Worm (Caenorhabditis elegans) whole organism, L4 larva: ENCODE data around the gene btb-18.

Source experiments
- R02D3.7 ChIP-seq: fragments of 150-350 bp; sonication (generic microtip); optimal IDR thresholded peaks from 3 replicates; lab custom pipeline; 2014; ENCODE audit warnings: missing biosample characterization, missing genetic modification characterization
- T20F7.1 ChIP-seq: fragments of 200-800 bp; sonication (Bioruptor generic); optimal IDR thresholded peaks from 2 replicates; lab custom pipeline; 2018; ENCODE audit warnings: mild to moderate bottlenecking, missing genetic modification characterization, missing compliant biosample characterization
- T26A8.4 ChIP-seq: fragments of 200-800 bp; sonication (Bioruptor generic); IDR thresholded peaks from 2 replicates; pipeline ENCODE4 v1.3.6; 2022; ENCODE audit warnings: missing genetic modification characterization, missing compliant biosample characterization
- arid-1 ChIP-seq: fragments of 200-800 bp; sonication (Bioruptor generic); conservative IDR thresholded peaks from 2 replicates; pipeline ENCODE4 v1.3.6; 2022; ENCODE audit warnings: missing genetic modification reagents, missing genetic modification characterization, missing compliant biosample characterization
- ceh-44 ChIP-seq: fragments of 200-800 bp; sonication (Bioruptor generic); IDR thresholded peaks from 2 replicates; pipeline ENCODE4 v1.3.6; 2022; ENCODE audit warnings: missing genetic modification reagents, missing genetic modification characterization, missing compliant biosample characterization
- cey-2 ChIP-seq: sonication (generic microtip); optimal IDR thresholded peaks from 3 replicates; lab custom pipeline; 2017; ENCODE audit warnings: missing genetic modification characterization, mild to moderate bottlenecking, missing compliant biosample characterization, antibody characterized with exemption, borderline replicate concordance; ENCODE audit not compliant: insufficient read depth
- daf-12 ChIP-seq: fragments of 150-350 bp; optimal IDR thresholded peaks from 2 replicates; lab custom pipeline; 2014; ENCODE audit warnings: missing biosample characterization, missing genetic modification reagents, missing genetic modification characterization
- daf-16 ChIP-seq, 3 experiments: sonication (generic microtip); optimal IDR thresholded peaks; 2 replicates each; lab custom pipeline; 2016 to 2017; ENCODE audit warnings: missing genetic modification characterization in 3 of 3, missing genetic modification reagents in 3 of 3, mild to moderate bottlenecking in 2 of 3, missing compliant biosample characterization in 2 of 3, missing biosample characterization in 1 of 3, moderate library complexity in 1 of 3
- daf-19 ChIP-seq: fragments of 200-800 bp; sonication (Bioruptor generic); conservative IDR thresholded peaks from 2 replicates; pipeline ENCODE4 v1.3.6; 2022; ENCODE audit warnings: missing genetic modification characterization, missing compliant biosample characterization
- dmd-6 ChIP-seq: fragments of 200-800 bp; sonication (Bioruptor generic); IDR thresholded peaks from 2 replicates; pipeline ENCODE4 v1.3.6; 2022; ENCODE audit warnings: missing genetic modification reagents, missing genetic modification characterization, missing compliant biosample characterization
- dmd-8 ChIP-seq: fragments of 200-800 bp; sonication (Bioruptor generic); IDR thresholded peaks from 2 replicates; pipeline ENCODE4 v1.3.6; 2022; ENCODE audit warnings: missing genetic modification characterization, missing compliant biosample characterization
- dmd-9 ChIP-seq: fragments of 200-800 bp; sonication (Bioruptor generic); IDR thresholded peaks from 2 replicates; pipeline ENCODE4 v1.3.6; 2022; ENCODE audit warnings: missing genetic modification reagents, missing genetic modification characterization, missing compliant biosample characterization
- duxl-1 ChIP-seq: sonication (generic microtip); optimal IDR thresholded peaks from 2 replicates; lab custom pipeline; 2016; ENCODE audit warnings: mild to moderate bottlenecking, missing genetic modification characterization, moderate library complexity, missing compliant biosample characterization; ENCODE audit not compliant: poor library complexity
- dve-1 ChIP-seq: sonication (generic microtip); optimal IDR thresholded peaks from 2 replicates; lab custom pipeline; 2017; ENCODE audit warnings: antibody characterized with exemption, mild to moderate bottlenecking, missing genetic modification characterization, missing compliant biosample characterization; ENCODE audit not compliant: insufficient read depth
- egl-43 ChIP-seq: fragments of 200-800 bp; sonication (Bioruptor generic); IDR thresholded peaks from 2 replicates; pipeline ENCODE4 v1.3.6; 2022; ENCODE audit warnings: missing genetic modification reagents, missing genetic modification characterization, missing compliant biosample characterization
- hlh-30 ChIP-seq: sonication (generic microtip); optimal IDR thresholded peaks from 2 replicates; lab custom pipeline; 2017; ENCODE audit warnings: antibody characterized with exemption, mild to moderate bottlenecking, missing genetic modification characterization, missing compliant biosample characterization; ENCODE audit not compliant: insufficient read depth
- hmg-1.1 ChIP-seq: fragments of 200-800 bp; sonication (Bioruptor generic); IDR thresholded peaks from 2 replicates; pipeline ENCODE4 v1.3.6; 2022; ENCODE audit warnings: missing genetic modification reagents, missing genetic modification characterization, missing compliant biosample characterization
- lim-7 ChIP-seq: fragments of 200-800 bp; sonication (Bioruptor generic); IDR thresholded peaks from 2 replicates; pipeline ENCODE4 v1.3.6; 2022; ENCODE audit warnings: missing genetic modification characterization, missing compliant biosample characterization
- lin-38 ChIP-seq: fragments of 200-800 bp; sonication (Bioruptor generic); IDR thresholded peaks from 2 replicates; pipeline ENCODE4 v1.3.6; 2022; ENCODE audit warnings: missing genetic modification reagents, missing genetic modification characterization, missing compliant biosample characterization
- madf-5 ChIP-seq, 2 experiments: fragments of 200-800 bp; sonication (Bioruptor generic); IDR thresholded peaks; 2 replicates each; pipeline ENCODE4 v1.3.6; 2022; ENCODE audit warnings: missing compliant biosample characterization in 2 of 2, missing genetic modification characterization in 2 of 2
- mdt-29 ChIP-seq: fragments of 200-800 bp; sonication (Bioruptor generic); IDR thresholded peaks from 2 replicates; pipeline ENCODE4 v1.3.6; 2022; ENCODE audit warnings: missing genetic modification reagents, missing genetic modification characterization, missing compliant biosample characterization
- mes-2 ChIP-seq: sonication (generic microtip); optimal IDR thresholded peaks from 2 replicates; lab custom pipeline; 2016; ENCODE audit warnings: missing genotype, mild to moderate bottlenecking, missing genetic modification characterization, missing compliant biosample characterization; ENCODE audit not compliant: poor library complexity, severe bottlenecking
- mxl-2 ChIP-seq: fragments of 200-800 bp; sonication (Bioruptor generic); conservative IDR thresholded peaks from 2 replicates; pipeline ENCODE4 v1.3.6; 2022; ENCODE audit warnings: missing genetic modification reagents, missing genetic modification characterization, missing compliant biosample characterization
- nhr-10 ChIP-seq: fragments of 150-350 bp; optimal IDR thresholded peaks from 2 replicates; lab custom pipeline; 2014; ENCODE audit warnings: missing biosample characterization, missing genetic modification characterization
- nhr-25 ChIP-seq: sonication (generic microtip); optimal IDR thresholded peaks from 2 replicates; lab custom pipeline; 2017; ENCODE audit warnings: missing genetic modification characterization, mild to moderate bottlenecking, missing compliant biosample characterization, antibody characterized with exemption, moderate library complexity, borderline replicate concordance; ENCODE audit not compliant: insufficient read depth
- nhr-48 ChIP-seq: sonication (generic microtip); optimal IDR thresholded peaks from 2 replicates; lab custom pipeline; 2016; ENCODE audit warnings: mild to moderate bottlenecking, missing genetic modification characterization, missing compliant biosample characterization
- pha-4 ChIP-seq, 2 experiments: fragments of 150-350 bp in 1 of 2; fragments of 200-800 bp in 1 of 2; sonication (Bioruptor generic) in 1 of 2; IDR thresholded peaks in 1 of 2; optimal IDR thresholded peaks in 1 of 2; 2 replicates each; pipeline versions ENCODE4 v1.3.6 to Lab custom; 2014 to 2022; ENCODE audit warnings: missing genetic modification characterization in 2 of 2, missing genetic modification reagents in 2 of 2, missing biosample characterization in 1 of 2, missing compliant biosample characterization in 1 of 2
- php-3 ChIP-seq: fragments of 200-800 bp; sonication (Bioruptor generic); IDR thresholded peaks from 2 replicates; pipeline ENCODE4 v1.3.6; 2022; ENCODE audit warnings: missing genetic modification reagents, missing genetic modification characterization, missing compliant biosample characterization
- pqm-1 ChIP-seq: sonication (generic microtip); optimal IDR thresholded peaks from 2 replicates; lab custom pipeline; 2017; ENCODE audit warnings: missing biosample characterization, missing genetic modification characterization
- snpc-1.2 ChIP-seq: fragments of 200-800 bp; sonication (Bioruptor generic); IDR thresholded peaks from 2 replicates; pipeline ENCODE4 v1.3.6; 2022; ENCODE audit warnings: missing genetic modification reagents, missing genetic modification characterization, missing compliant biosample characterization
- tag-97 ChIP-seq: fragments of 200-800 bp; sonication (Bioruptor generic); IDR thresholded peaks from 2 replicates; pipeline ENCODE4 v1.3.6; 2022; ENCODE audit warnings: missing genetic modification characterization, missing compliant biosample characterization
- unc-130 ChIP-seq: sonication (generic microtip); optimal IDR thresholded peaks from 2 replicates; lab custom pipeline; 2016; ENCODE audit warnings: missing genetic modification reagents, missing genetic modification characterization, missing compliant biosample characterization
- vab-7 ChIP-seq: fragments of 200-800 bp; sonication (Bioruptor generic); IDR thresholded peaks from 2 replicates; pipeline ENCODE4 v1.3.6; 2022; ENCODE audit warnings: missing genetic modification reagents, missing genetic modification characterization, missing compliant biosample characterization
- zfp-3 ChIP-seq: fragments of 200-800 bp; sonication (Bioruptor generic); conservative IDR thresholded peaks from 2 replicates; pipeline ENCODE4 v1.3.6; 2022; ENCODE audit warnings: missing genetic modification reagents, missing genetic modification characterization, missing compliant biosample characterization

Gene btb-18

ce11 chrII:3264704-3265103 lies 33.3 kb upstream of the btb-18 start:
- TF ChIP-seq daf-12 = no peak
- no peak for TF ChIP-seq nhr-48 (tag; lab: Kevin White, UChicago)
- no peak for TF ChIP-seq daf-16 (GFP tag; optimal IDR thresholded peaks at IDR 0.05; lab: Kevin White, UChicago)
- TF ChIP-seq daf-16 (tag; optimal IDR thresholded peaks at IDR 0.05; lab: Kevin White, UChicago) = no peak
- no peak for TF ChIP-seq dmd-9 (GFP tag; lab: Robert Waterston, UW)
- TF ChIP-seq, all 104 proteins: peak for 0

ce11 chrII:3267365-3267764 lies 30.6 kb upstream of the btb-18 start, which contains the start of gene F02E11.7:
F02E11.7 (plus strand) TSS chrII:3267665.
- TF ChIP-seq R02D3.7 = no peak
- TF ChIP-seq dve-1 = no peak
- no peak for TF ChIP-seq mxl-2
- no peak for TF ChIP-seq mdt-29
- TF ChIP-seq unc-130 (GFP tag; lab: Kevin White, UChicago) = no peak
- no peak for TF ChIP-seq T26A8.4 (GFP tag; lab: Robert Waterston, UW)
- no peak for TF ChIP-seq nhr-10 (tag; lab: Kevin White, UChicago)
- no peak for TF ChIP-seq arid-1 (GFP tag; lab: Robert Waterston, UW)
- no peak for TF ChIP-seq daf-19 (GFP tag; lab: Robert Waterston, UW)

DNA sequence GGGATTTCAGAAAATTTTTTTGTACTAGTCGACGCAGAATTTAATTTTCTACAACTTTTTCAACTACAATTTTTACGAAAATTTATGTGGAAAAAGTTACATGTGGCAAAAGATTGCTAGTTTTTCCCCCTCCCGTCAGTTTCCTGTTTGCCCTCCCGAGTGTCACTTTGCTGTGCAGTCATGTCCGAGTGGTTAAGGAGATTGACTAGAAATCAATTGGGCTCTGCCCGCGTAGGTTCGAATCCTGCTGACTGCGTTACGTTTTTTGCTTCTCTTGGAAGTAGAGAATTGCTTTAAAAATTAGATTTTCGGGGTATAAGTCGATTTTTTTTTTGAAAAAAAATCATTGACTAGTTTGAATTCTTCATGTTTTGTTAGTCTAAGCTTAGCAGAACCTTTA lies 30.2 kb upstream of the btb-18 start:
- no peak for TF ChIP-seq cey-2
- TF ChIP-seq pha-4 (GFP tag; IDR thresholded peaks at IDR 0.05; lab: Robert Waterston, UW) = peak; percentile 53; the same call in 1 of the 2 replicates
- TF ChIP-seq pha-4 (tag; optimal IDR thresholded peaks at IDR 0.05; lab: Kevin White, UChicago) = no peak
- TF ChIP-seq egl-43 (GFP tag; lab: Robert Waterston, UW) = 0 out of 2 replicates have a peak, but pooled peaks have one; percentile 61
- no peak for TF ChIP-seq pqm-1
- TF ChIP-seq T26A8.4 (GFP tag; lab: Robert Waterston, UW) = 0 out of 2 replicates have a peak, but pooled peaks have one; percentile 26
- 0 out of 2 replicates have a peak, but pooled peaks have one; percentile 22 for TF ChIP-seq ceh-44 (GFP tag; lab: Robert Waterston, UW)
- 0 out of 2 replicates have a peak, but pooled peaks have one; percentile 45 for TF ChIP-seq dmd-8
- peak; percentile 61 for TF ChIP-seq duxl-1
- TF ChIP-seq dve-1 = peak; percentile 27
- TF ChIP-seq dmd-6 (GFP tag; lab: Robert Waterston, UW) = peak; percentile 28; the same call in 1 of the 2 replicates
- no peak for TF ChIP-seq T20F7.1 (GFP tag; lab: Kevin White, UChicago)
- 0 out of 2 replicates have a peak, but pooled peaks have one; percentile 45 for TF ChIP-seq snpc-1.2
- TF ChIP-seq hmg-1.1 (GFP tag; lab: Robert Waterston, UW) = 0 out of 2 replicates have a peak, but pooled peaks have one; percentile 10
- TF ChIP-seq tag-97 (GFP tag; lab: Robert Waterston, UW) = no peak
- TF ChIP-seq R02D3.7 = no peak
- peak; percentile 55 for TF ChIP-seq mes-2 (tag; lab: Kevin White, UChicago)
- TF ChIP-seq lim-7 (GFP tag; lab: Robert Waterston, UW) = peak; percentile 70
- no peak for TF ChIP-seq nhr-25 (tag; lab: Kevin White, UChicago)
- peak; percentile 57; the same call in 1 of the 2 replicates for TF ChIP-seq vab-7
- TF ChIP-seq lin-38 (GFP tag; lab: Robert Waterston, UW) = peak; percentile 56
- TF ChIP-seq daf-19 (GFP tag; lab: Robert Waterston, UW) = no peak
- 0 out of 2 replicates have a peak, but pooled peaks have one; percentile 43 for TF ChIP-seq zfp-3
- TF ChIP-seq madf-5 (GFP tag; IDR thresholded peaks at IDR 0.05; lab: Robert Waterston, UW) = peak in 1 of 2 experiments; percentile 55; a peak in 1 of 4 replicates
- TF ChIP-seq daf-16 (GFP tag; optimal IDR thresholded peaks at IDR 0.05; lab: Kevin White, UChicago) = peak in 1 of 2 experiments; percentile 21
- no peak for TF ChIP-seq daf-16 (tag; optimal IDR thresholded peaks at IDR 0.05; lab: Kevin White, UChicago)

DNA sequence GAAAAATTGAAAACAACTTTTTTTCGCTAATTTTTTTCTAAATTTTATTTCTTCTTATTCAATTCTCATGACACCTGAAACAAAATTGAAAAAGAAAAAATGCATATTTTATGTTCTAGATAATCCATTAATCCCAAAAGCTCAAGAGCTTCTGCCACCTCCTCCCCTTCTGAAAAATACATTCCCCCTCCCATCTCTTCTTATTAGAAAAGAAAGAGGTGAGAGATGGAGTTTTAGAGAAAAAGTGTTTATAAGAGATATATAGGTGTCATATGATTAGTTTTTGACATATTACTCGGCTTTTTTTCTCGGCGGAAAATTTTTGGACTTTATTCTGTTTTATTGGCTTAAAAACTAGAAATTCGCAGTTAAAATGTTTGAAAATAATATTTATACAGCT lies 27.4 kb upstream of the btb-18 start:
- no peak for TF ChIP-seq php-3 (GFP tag; lab: Robert Waterston, UW)
- TF ChIP-seq hlh-30 (tag; lab: Kevin White, UChicago) = peak; percentile 39
